Worm (Caenorhabditis elegans): Measurements from ENCODE around the gene F46G10.2.

F46G10.2 gene

ce11 chrX:13349230-13350122 is 26.7 kb downstream of the F46G10.2 start (continued):
- TF ChIP-seq lin-39 (tag; optimal IDR thresholded peaks at IDR 0.05): no peak
- no peak for TF ChIP-seq zag-1 (tag; optimal IDR thresholded peaks at IDR 0.05)
- TF ChIP-seq unc-62 (GFP tag; optimal IDR thresholded peaks at IDR 0.05): no peak
- no peak for TF ChIP-seq ceh-82 (tag; optimal IDR thresholded peaks at IDR 0.05)
- no peak for TF ChIP-seq unc-86 (tag; optimal IDR thresholded peaks at IDR 0.05)
- TF ChIP-seq lin-35 (GFP tag; optimal IDR thresholded peaks at IDR 0.05): peak in 1 of 2 experiments; percentile 18

ce11 chrX:13350123-13350798 is 27.5 kb downstream of the F46G10.2 start:
- TF ChIP-seq lin-35 (GFP tag; optimal IDR thresholded peaks at IDR 0.05) (no peak), efl-1 (optimal IDR thresholded peaks at IDR 0.05) (no peak), efl-1 (GFP tag; optimal IDR thresholded peaks at IDR 0.05 in 1 of 2) (peak in 1 of 2 experiments; percentile 67), C04F5.9 (tag; optimal IDR thresholded peaks at IDR 0.05) (no peak), alr-1 (tag; optimal IDR thresholded peaks at IDR 0.05; ENCODE audit: borderline replicate concordance) (no peak), Y116A8C.19 (tag; optimal IDR thresholded peaks at IDR 0.05; ENCODE audit: borderline replicate concordance) (no peak), lin-39 (tag; optimal IDR thresholded peaks at IDR 0.05) (no peak)

- TF ChIP-seq sox-4 (tag; optimal IDR thresholded peaks at IDR 0.05): no peak
- TF ChIP-seq zag-1 (tag; optimal IDR thresholded peaks at IDR 0.05): no peak
- peak; percentile 41 for TF ChIP-seq mep-1 (tag; optimal IDR thresholded peaks at IDR 0.05)
- no peak for TF ChIP-seq lir-3 (tag; optimal IDR thresholded peaks at IDR 0.05; ENCODE audit: poor library complexity)
- no peak for TF ChIP-seq nhr-28 (tag; optimal IDR thresholded peaks at IDR 0.05)
- no peak for TF ChIP-seq aly-2 (tag; optimal IDR thresholded peaks at IDR 0.05)
- peak; percentile 51 for TF ChIP-seq nhr-11 (tag; optimal IDR thresholded peaks at IDR 0.05)
- TF ChIP-seq ceh-63 (GFP tag; optimal IDR thresholded peaks at IDR 0.05): no peak
- TF ChIP-seq ceh-88 (GFP tag; IDR thresholded peaks at IDR 0.05): no peak
- no peak for TF ChIP-seq fkh-10 (GFP tag; optimal IDR thresholded peaks at IDR 0.05)
- no peak for TF ChIP-seq ceh-90 (tag; optimal IDR thresholded peaks at IDR 0.05)
- TF ChIP-seq ceh-8 (GFP tag; optimal IDR thresholded peaks at IDR 0.05): no peak
- peak; percentile 41 for TF ChIP-seq elt-2 (tag; optimal IDR thresholded peaks at IDR 0.05)
- no peak for TF ChIP-seq egl-13 (tag; optimal IDR thresholded peaks at IDR 0.05)
- TF ChIP-seq nhr-84 (tag; optimal IDR thresholded peaks at IDR 0.05): no peak
- TF ChIP-seq ztf-4 (tag; optimal IDR thresholded peaks at IDR 0.05): peak; percentile 9
- TF ChIP-seq elt-3 (tag; optimal IDR thresholded peaks at IDR 0.05): no peak
- TF ChIP-seq lin-15B (tag; optimal IDR thresholded peaks at IDR 0.05): no peak
- TF ChIP-seq F16B12.6 (tag; optimal IDR thresholded peaks at IDR 0.05): no peak
- no peak for TF ChIP-seq efl-3 (GFP tag; optimal IDR thresholded peaks at IDR 0.05)
- no peak for TF ChIP-seq Y116A8C.19 (tag; optimal IDR thresholded peaks at IDR 0.05; ENCODE audit: borderline replicate concordance)
- TF ChIP-seq irx-1 (tag; optimal IDR thresholded peaks at IDR 0.05): no peak
- TF ChIP-seq fos-1 (tag; optimal IDR thresholded peaks at IDR 0.05): no peak
- peak; percentile 66 for TF ChIP-seq tbx-2 (tag; optimal IDR thresholded peaks at IDR 0.05)
- no peak for TF ChIP-seq jun-1 (tag; optimal IDR thresholded peaks at IDR 0.05)
- TF ChIP-seq C16A3.4 (tag; optimal IDR thresholded peaks at IDR 0.05): peak; percentile 18
- TF ChIP-seq swsn-7 (tag; optimal IDR thresholded peaks at IDR 0.05): no peak
- TF ChIP-seq unc-130 (tag; optimal IDR thresholded peaks at IDR 0.05): no peak
- no peak for TF ChIP-seq unc-86 (tag; optimal IDR thresholded peaks at IDR 0.05)
- no peak for TF ChIP-seq snpc-4 (tag; optimal IDR thresholded peaks at IDR 0.05)
- peak; percentile 54 for TF ChIP-seq lin-14 (GFP tag; optimal IDR thresholded peaks at IDR 0.05)
- peak; percentile 9 for TF ChIP-seq blmp-1 (tag; optimal IDR thresholded peaks at IDR 0.05)
- peak; percentile 76 for TF ChIP-seq nhr-71 (tag; optimal IDR thresholded peaks at IDR 0.05)
- TF ChIP-seq unc-98 (GFP tag; IDR thresholded peaks at IDR 0.05): no peak
- TF ChIP-seq nhr-90 (tag; optimal IDR thresholded peaks at IDR 0.05; ENCODE audit: poor library complexity): peak; percentile 57
- TF ChIP-seq hlh-17 (GFP tag; optimal IDR thresholded peaks at IDR 0.05; ENCODE audit: borderline replicate concordance): no peak
Observed at ce11 chrX:13350804-13351747, 28.3 kb downstream of the F46G10.2 start, which contains the start of gene mxl-3. TSS of gene mxl-3 (minus strand) at chrX:13350804.

Data from whole organism, L1 larva.